Worm (Caenorhabditis elegans) whole organism, L4 larva: ENCODE results near the gene laat-1.

Experiments
- F49E8.2 ChIP-seq: sonication (generic microtip); optimal IDR thresholded peaks from 2 replicates; lab custom pipeline; 2016; ENCODE audit warnings: missing compliant biosample characterization, mild to moderate bottlenecking, missing genetic modification characterization, borderline replicate concordance
- Y5F2A.4 ChIP-seq: fragments of 200-800 bp; sonication (Bioruptor generic); optimal IDR thresholded peaks from 2 replicates; lab custom pipeline; 2018; ENCODE audit warnings: mild to moderate bottlenecking, missing genetic modification characterization, missing compliant biosample characterization
- aha-1 ChIP-seq: fragments of 150-350 bp; peaks from one replicate; lab custom pipeline; 2014; ENCODE audit warnings: missing biosample characterization, missing genetic modification characterization
- attf-4 ChIP-seq: sonication (generic microtip); optimal IDR thresholded peaks from 3 replicates; lab custom pipeline; 2017; ENCODE audit warnings: missing biosample characterization, missing genetic modification characterization
- ceh-28 ChIP-seq: fragments of 150-350 bp; optimal IDR thresholded peaks from 2 replicates; lab custom pipeline; 2014; ENCODE audit warnings: missing biosample characterization, missing genetic modification reagents, missing genetic modification characterization
- daf-19 ChIP-seq: fragments of 200-800 bp; sonication (Bioruptor generic); conservative IDR thresholded peaks from 2 replicates; pipeline ENCODE4 v1.3.6; 2022; ENCODE audit warnings: missing genetic modification characterization, missing compliant biosample characterization
- hif-1 ChIP-seq, 2 experiments: sonication (generic microtip); optimal IDR thresholded peaks; 2 replicates each; lab custom pipeline; 2016 to 2017; ENCODE audit warnings: missing compliant biosample characterization in 2 of 2, missing genetic modification characterization in 2 of 2, missing genetic modification reagents in 2 of 2, missing genotype in 2 of 2, mild to moderate bottlenecking in 1 of 2
- lin-1 ChIP-seq: fragments of 200-800 bp; sonication (Bioruptor generic); IDR thresholded peaks from 2 replicates; pipeline ENCODE4 v1.3.6; 2022; ENCODE audit warnings: missing genetic modification reagents, missing genetic modification characterization, missing compliant biosample characterization
- madf-5 ChIP-seq, 2 experiments: fragments of 200-800 bp; sonication (Bioruptor generic); IDR thresholded peaks; 2 replicates each; pipeline ENCODE4 v1.3.6; 2022; ENCODE audit warnings: missing compliant biosample characterization in 2 of 2, missing genetic modification characterization in 2 of 2
- mdl-1 ChIP-seq, 2 experiments: fragments of 150-350 bp in 1 of 2; sonication (generic microtip) in 1 of 2; optimal IDR thresholded peaks; 2 replicates each; lab custom pipeline; 2014 to 2017; ENCODE audit warnings: missing biosample characterization in 2 of 2, missing genetic modification characterization in 2 of 2
- nhr-111 ChIP-seq: fragments of 200-800 bp; sonication (Bioruptor generic); optimal IDR thresholded peaks from 2 replicates; lab custom pipeline; 2018; ENCODE audit warnings: mild to moderate bottlenecking, missing genetic modification characterization, missing compliant biosample characterization
- nhr-28 ChIP-seq: fragments of 150-350 bp; optimal IDR thresholded peaks from 2 replicates; lab custom pipeline; 2014; ENCODE audit warnings: missing biosample characterization, missing genetic modification characterization
- nhr-42 ChIP-seq: fragments of 200-800 bp; sonication (Bioruptor generic); IDR thresholded peaks from 2 replicates; pipeline ENCODE4 v1.3.6; 2022; ENCODE audit warnings: missing genetic modification characterization, missing compliant biosample characterization
- nhr-48 ChIP-seq: sonication (generic microtip); optimal IDR thresholded peaks from 2 replicates; lab custom pipeline; 2016; ENCODE audit warnings: mild to moderate bottlenecking, missing genetic modification characterization, missing compliant biosample characterization
- rbr-2 ChIP-seq: sonication (generic microtip); optimal IDR thresholded peaks from 2 replicates; lab custom pipeline; 2016; ENCODE audit warnings: missing genotype, missing genetic modification characterization, missing compliant biosample characterization
- set-16 ChIP-seq: fragments of 200-800 bp; sonication (Bioruptor generic); IDR thresholded peaks from 2 replicates; pipeline ENCODE4 v1.3.6; 2022; ENCODE audit warnings: missing genetic modification reagents, missing genetic modification characterization, missing compliant biosample characterization
- skn-1 ChIP-seq: fragments of 150-350 bp; optimal IDR thresholded peaks from 2 replicates; lab custom pipeline; 2014; ENCODE audit warnings: missing biosample characterization, missing genetic modification characterization
- snpc-1.2 ChIP-seq: fragments of 200-800 bp; sonication (Bioruptor generic); IDR thresholded peaks from 2 replicates; pipeline ENCODE4 v1.3.6; 2022; ENCODE audit warnings: missing genetic modification reagents, missing genetic modification characterization, missing compliant biosample characterization
- tra-1 ChIP-seq: fragments of 200-800 bp; sonication (Bioruptor generic); IDR thresholded peaks from 2 replicates; pipeline ENCODE4 v1.3.6; 2022; ENCODE audit warnings: missing genetic modification reagents, missing genetic modification characterization, missing compliant biosample characterization
- unc-62 ChIP-seq, 3 experiments: fragments of 150-350 bp in 1 of 3; sonication (generic microtip); optimal IDR thresholded peaks in 2 of 3; peaks in 1 of 3; 1 replicate in 1 of 3; 2 replicates in 2 of 3; lab custom pipeline; 2014 to 2017; ENCODE audit warnings: missing biosample characterization in 3 of 3, missing genetic modification characterization in 3 of 3, missing genetic modification reagents in 3 of 3, missing genotype in 1 of 3
- zip-11 ChIP-seq: fragments of 200-800 bp; sonication (Bioruptor generic); IDR thresholded peaks from 2 replicates; pipeline ENCODE4 v1.3.6; 2022; ENCODE audit warnings: missing genetic modification characterization, missing compliant biosample characterization

laat-1 gene

DNA sequence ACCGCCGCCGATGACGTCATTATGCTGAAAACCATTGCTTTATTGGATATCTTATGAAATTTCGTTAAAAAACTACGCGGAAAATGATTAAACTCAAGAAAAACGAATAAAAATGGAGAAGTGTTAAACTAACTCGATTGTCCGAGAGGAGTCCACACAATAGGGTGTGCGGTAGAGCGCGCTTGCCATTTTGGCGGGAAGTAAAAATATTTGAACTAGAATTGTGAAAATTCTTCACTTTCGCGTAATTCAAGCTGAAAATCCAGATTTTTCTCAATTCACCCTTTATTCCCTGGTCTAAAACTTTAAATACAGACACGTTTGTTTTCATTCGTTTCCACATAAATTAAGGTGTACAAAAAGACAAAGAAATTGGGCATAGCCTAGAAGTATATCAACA is 21.0 kb downstream of the laat-1 start, which contains the start of gene F48A11.4 (continued):
- TF ChIP-seq nhr-111 (peak; percentile 47), daf-19 (GFP tag; lab: Robert Waterston, UW) (no peak), unc-62 (GFP tag; optimal IDR thresholded peaks at IDR 0.05 in 1 of 2; lab: Kevin White, UChicago) (peak in 1 of 2 experiments; percentile 74), unc-62 (tag; optimal IDR thresholded peaks at IDR 0.05; lab: Kevin White, UChicago) (no peak), tra-1 (GFP tag; lab: Robert Waterston, UW) (peak; percentile 72), Y5F2A.4 (GFP tag; lab: Kevin White, UChicago) (peak; percentile 78), snpc-1.2 (GFP tag; lab: Robert Waterston, UW) (peak; percentile 78)

DNA sequence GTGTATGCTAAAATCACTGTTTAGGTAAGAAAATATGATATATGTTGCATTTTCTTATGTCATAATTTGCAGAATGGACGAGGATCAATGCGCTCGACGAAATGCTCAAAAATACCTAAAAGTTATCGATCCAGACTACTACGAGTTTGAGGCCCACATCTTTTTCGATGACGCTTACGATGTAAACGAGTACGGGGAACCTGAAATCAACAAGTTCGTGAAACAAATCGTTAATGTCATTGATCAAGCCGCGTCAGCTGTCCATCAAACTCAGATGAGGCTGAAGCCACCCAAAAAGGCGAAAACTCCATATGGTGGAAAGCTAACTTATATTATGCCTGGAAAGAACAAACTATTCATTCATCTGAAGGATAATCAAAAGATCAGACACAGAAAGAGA is 29.5 kb downstream of the laat-1 start:
- TF ChIP-seq aha-1 (tag; lab: Kevin White, UChicago) = peak; percentile 92
- no peak for TF ChIP-seq rbr-2 (tag; lab: Kevin White, UChicago)

DNA sequence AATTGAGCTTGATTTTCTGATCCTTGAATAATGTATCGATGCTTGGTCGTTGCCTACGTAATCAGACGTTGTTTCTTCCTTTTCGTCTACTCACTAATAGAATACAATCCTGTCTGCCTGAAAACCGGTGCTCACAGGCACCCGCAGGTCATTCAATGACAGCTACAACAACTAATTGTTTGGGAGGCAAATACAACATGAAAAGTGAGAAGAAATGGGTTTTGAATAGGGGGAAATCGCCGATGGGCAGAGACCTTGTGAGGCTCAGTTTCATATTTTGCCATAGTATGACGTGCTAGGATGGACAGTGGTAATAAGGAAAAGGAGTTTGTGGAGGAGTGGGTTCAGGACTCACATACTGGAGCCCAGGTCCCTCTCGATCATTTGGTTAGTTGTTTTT is 40.9 kb downstream of the laat-1 start, which contains the start of gene chs-2:
Gene chs-2, plus strand, starts transcription at position 301 of the 400 bp plus-strand sequence.
- TF ChIP-seq skn-1 (tag; lab: Kevin White, UChicago) (no peak), F49E8.2 (tag; lab: Kevin White, UChicago) (no peak), ceh-28 (tag; lab: Kevin White, UChicago) (no peak), attf-4 (tag; lab: Kevin White, UChicago) (no peak)
- TF ChIP-seq, all 104 proteins: peak for 0

DNA sequence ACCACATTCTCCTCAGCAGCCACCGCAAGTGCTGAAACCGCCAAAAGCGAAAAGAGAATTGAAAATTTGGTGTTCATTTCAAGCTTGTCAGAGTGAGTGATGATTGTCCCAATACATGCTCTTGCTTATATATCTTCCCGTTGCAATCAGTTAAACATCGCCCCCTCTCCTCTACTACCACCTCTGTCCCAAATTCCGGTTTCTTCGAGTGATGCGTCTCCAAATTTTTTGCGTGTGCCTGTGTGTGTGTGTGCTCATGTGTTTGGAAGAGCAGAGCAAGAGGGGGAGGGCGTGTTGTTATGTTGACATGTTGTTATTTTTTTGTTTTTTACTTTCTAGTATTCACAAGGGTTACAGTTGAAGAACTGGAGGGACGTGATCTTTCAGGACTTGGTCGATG is 43.2 kb downstream of the laat-1 start, which contains the start of gene abu-11:
Gene abu-11, minus strand, starts transcription at position 101 of the 400 bp plus-strand sequence.
- TF ChIP-seq nhr-28 (tag; lab: Kevin White, UChicago) (no peak), nhr-48 (tag; lab: Kevin White, UChicago) (no peak), hif-1 (tag; optimal IDR thresholded peaks at IDR 0.05; lab: Kevin White, UChicago) (no peak), madf-5 (GFP tag; IDR thresholded peaks at IDR 0.05; lab: Robert Waterston, UW) (no peak)

DNA sequence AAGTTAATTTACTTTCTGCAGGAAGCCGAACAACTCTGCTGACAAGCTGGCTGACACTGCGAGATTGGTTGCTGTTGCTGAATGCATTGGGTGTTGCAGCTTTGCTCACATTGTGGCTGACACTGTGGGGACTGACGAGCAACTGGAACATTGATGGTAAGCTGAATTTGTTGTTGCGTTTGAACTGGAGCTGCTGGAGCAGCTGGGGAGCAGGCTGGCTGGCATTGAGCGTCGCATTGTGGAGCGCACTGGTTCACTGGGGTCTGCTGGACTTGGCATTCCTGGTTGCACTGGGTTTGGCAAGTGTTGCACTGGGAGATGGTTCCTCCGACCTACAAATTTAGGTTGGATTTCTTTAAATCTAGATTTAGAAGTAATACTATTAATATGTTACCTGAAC is 45.0 kb downstream of the laat-1 start:
- TF ChIP-seq lin-1 (GFP tag; lab: Robert Waterston, UW) (no peak), set-16 (GFP tag; lab: Robert Waterston, UW) (peak; percentile 52; the same call in 1 of the 2 replicates), aha-1 (tag; lab: Kevin White, UChicago) (peak; percentile 13)

DNA sequence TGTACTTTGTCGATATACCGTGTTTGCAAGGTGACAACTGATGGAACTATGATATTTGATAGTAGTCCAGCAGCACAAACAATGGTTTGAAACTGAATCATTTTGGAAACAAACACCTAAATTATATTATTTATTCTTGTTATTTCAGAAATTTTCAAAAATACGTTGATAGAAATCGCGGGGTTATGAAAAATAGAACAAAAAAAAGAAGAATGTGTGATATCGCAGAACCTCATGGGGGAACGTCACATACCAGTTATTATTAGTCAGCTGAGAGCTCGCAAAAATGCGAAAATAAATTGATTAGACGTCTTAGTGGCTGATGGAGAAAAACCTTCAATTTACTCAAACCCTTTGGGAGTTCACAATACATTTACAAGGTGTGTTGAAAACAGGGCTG is 48.7 kb downstream of the laat-1 start, which contains the start of gene T01D1.5:
Gene T01D1.5, minus strand, starts transcription at position 101 of the 400 bp plus-strand sequence.
- TF ChIP-seq nhr-42 (GFP tag; lab: Robert Waterston, UW) = no peak
- TF ChIP-seq mdl-1 (tag; optimal IDR thresholded peaks at IDR 0.05; lab: Kevin White, UChicago) = no peak
- TF ChIP-seq aha-1 (tag; lab: Kevin White, UChicago) = peak; percentile 38

DNA sequence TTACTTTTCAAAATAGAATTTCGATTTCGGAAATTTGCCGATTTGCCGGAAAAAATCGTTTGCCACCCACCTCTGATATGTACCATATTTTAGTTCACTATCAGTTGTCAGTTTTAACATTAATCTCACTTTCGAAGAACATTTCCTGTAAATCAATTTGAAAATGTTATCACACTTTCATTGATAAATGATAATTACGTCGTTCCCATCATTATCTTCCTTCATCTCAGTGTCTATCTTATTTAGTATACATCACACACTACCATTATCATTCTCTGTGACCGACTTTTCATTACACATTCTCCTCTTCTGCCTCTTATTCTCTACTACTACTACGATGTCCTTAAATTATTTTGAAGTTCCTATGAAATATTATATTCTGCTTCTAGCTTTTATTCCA is 51.1 kb downstream of the laat-1 start, which contains the start of gene T01D1.8:
Gene T01D1.8, plus strand, starts transcription at position 236 of the 400 bp plus-strand sequence.
- no peak for TF ChIP-seq zip-11 (GFP tag; lab: Robert Waterston, UW)
- peak; percentile 17 for TF ChIP-seq nhr-28 (tag; lab: Kevin White, UChicago)
